Worm (Caenorhabditis elegans) whole organism, midembryonic: Measurements from ENCODE around the gene C11D2.7.

ENCODE experiments used
- T22C8.4 ChIP-seq: fragments of 200-800 bp; sonication (Bioruptor generic); IDR thresholded peaks from 2 replicates; pipeline ENCODE4 v1.3.6; 2022; ENCODE audit warnings: missing genetic modification characterization, missing compliant biosample characterization
- cog-1 ChIP-seq: sonication (generic microtip); optimal IDR thresholded peaks from 2 replicates; lab custom pipeline; 2016; ENCODE audit warnings: missing genetic modification characterization, missing compliant biosample characterization
- flt-1 ChIP-seq: fragments of 200-800 bp; sonication (Bioruptor generic); IDR thresholded peaks from 2 replicates; pipeline ENCODE4 v1.3.6; 2022; ENCODE audit warnings: missing genetic modification characterization, missing compliant biosample characterization
- klf-2 ChIP-seq: fragments of 200-800 bp; sonication (Bioruptor generic); conservative IDR thresholded peaks from 2 replicates; pipeline ENCODE4 v1.3.6; 2022; ENCODE audit warnings: missing genetic modification reagents, missing genetic modification characterization, missing compliant biosample characterization
- ztf-23 ChIP-seq: fragments of 200-800 bp; sonication (Bioruptor generic); IDR thresholded peaks from 2 replicates; pipeline ENCODE4 v1.3.6; 2022; ENCODE audit warnings: missing genetic modification reagents, missing genetic modification characterization, missing compliant biosample characterization

- TF ChIP-seq cog-1 (tag; lab: Kevin White, UChicago) (no peak), T22C8.4 (GFP tag; lab: Robert Waterston, UW) (no peak), ztf-23 (GFP tag; lab: Robert Waterston, UW) (no peak), flt-1 (GFP tag; lab: Robert Waterston, UW) (no peak), klf-2 (GFP tag; lab: Robert Waterston, UW) (no peak)
These were observed 46.6 kb upstream of the C11D2.7 start, which contains the start of gene tkr-2 for ce11 chrIV:6201769-6202168.
